Fruit fly (Drosophila melanogaster) Kc167 (cell line): Measurements from ENCODE around the gene CG8675.

Source experiments
- Myc ChIP-seq: fragments of >200 bp; optimal IDR thresholded peaks from 2 replicates; lab custom pipeline; 2017; ENCODE audit warnings: missing external identifiers
- Sin3A ChIP-seq: fragments of >200 bp; optimal IDR thresholded peaks from 2 replicates; lab custom pipeline; 2018; ENCODE audit warnings: missing external identifiers
- h ChIP-seq: fragments of >200 bp; optimal IDR thresholded peaks from 3 replicates; lab custom pipeline; 2018; ENCODE audit warnings: missing external identifiers
- insv ChIP-seq: fragments of >200 bp; optimal IDR thresholded peaks from 3 replicates; lab custom pipeline; 2018; ENCODE audit warnings: missing external identifiers
- psq ChIP-seq: fragments of >200 bp; optimal IDR thresholded peaks from 2 replicates; lab custom pipeline; 2017; ENCODE audit warnings: missing external identifiers
- ttk ChIP-seq: sonication (Bioruptor generic); optimal IDR thresholded peaks from 2 replicates; lab custom pipeline; 2017; ENCODE audit warnings: missing external identifiers

Gene CG8675

DNA sequence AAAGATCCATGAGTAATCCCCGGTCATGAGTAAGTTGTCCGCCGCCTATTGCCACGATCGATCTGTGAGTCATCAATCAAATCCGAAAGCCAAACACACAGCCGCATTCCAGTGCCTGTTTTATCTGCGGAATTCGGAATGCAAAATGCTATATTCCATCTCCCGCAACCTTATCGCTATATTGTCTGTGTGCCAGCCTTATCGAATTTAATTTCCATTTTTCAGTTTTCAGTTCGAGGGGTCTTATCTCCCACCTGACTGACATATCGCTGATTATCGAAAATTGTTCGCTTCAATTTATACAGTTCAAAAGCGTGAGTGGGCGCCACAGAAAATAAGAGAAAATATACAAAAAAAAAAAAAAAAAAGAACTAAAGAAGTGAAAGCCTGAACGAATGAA, 39.9 kb upstream of the CG8675 start:
- TF ChIP-seq Myc (lab: Kevin White, UChicago) (no peak), insv (lab: Kevin White, UChicago) (no peak), Sin3A (lab: Kevin White, UChicago) (no peak), ttk (lab: Kevin White, UChicago) (no peak), h (lab: Kevin White, UChicago) (no peak), psq (lab: Kevin White, UChicago) (no peak)

DNA sequence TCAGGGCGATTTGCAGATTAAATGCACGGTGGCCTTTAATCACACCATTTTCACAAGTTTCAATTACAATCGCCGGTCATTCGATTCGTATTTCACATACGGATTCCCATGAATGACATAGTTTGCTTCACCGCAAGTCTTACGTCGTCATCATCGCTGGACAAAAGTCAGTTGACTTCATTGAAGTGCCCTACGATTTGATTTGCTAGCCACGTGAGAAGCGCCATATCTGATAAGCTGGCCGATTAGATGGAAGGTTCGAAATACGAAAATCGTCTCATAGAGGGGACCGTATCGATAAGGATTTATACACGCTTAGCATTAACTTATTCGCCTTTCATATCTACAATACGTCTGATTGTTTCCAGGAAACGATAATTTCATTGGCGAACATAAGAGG, 35.8 kb upstream of the CG8675 start:
- no peak for TF ChIP-seq psq (lab: Kevin White, UChicago)
- TF ChIP-seq Myc (lab: Kevin White, UChicago): no peak
- no peak for TF ChIP-seq h (lab: Kevin White, UChicago)
- TF ChIP-seq Sin3A (lab: Kevin White, UChicago): no peak
- TF ChIP-seq ttk (lab: Kevin White, UChicago): no peak
- TF ChIP-seq insv (lab: Kevin White, UChicago): no peak

DNA sequence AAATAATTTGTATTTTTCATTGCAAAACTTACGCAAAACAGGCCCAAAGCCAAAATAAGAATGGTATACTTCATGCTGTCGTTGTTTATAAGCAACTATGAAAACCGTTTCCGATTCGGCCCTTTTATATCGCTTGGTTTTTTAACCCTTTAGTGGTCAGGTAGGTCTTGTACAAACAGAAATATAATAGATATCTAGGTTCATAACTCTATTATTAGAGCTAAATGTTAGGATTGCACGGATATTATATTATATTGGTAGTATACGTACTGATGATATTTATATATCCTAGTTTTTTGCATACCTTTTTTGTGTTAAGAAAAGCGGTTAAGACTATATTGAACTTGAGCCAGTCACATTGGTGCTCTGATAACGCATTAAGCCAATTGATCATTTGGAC, 35.1 kb upstream of the CG8675 start, which contains the start of gene CG8661:
TSS of gene CG8661 (minus strand) at position 101 of the 400 bp plus-strand sequence.
- TF ChIP-seq ttk (lab: Kevin White, UChicago): no peak
- TF ChIP-seq insv (lab: Kevin White, UChicago): no peak
- TF ChIP-seq Sin3A (lab: Kevin White, UChicago): no peak
- TF ChIP-seq psq (lab: Kevin White, UChicago): no peak
- TF ChIP-seq h (lab: Kevin White, UChicago): no peak

DNA sequence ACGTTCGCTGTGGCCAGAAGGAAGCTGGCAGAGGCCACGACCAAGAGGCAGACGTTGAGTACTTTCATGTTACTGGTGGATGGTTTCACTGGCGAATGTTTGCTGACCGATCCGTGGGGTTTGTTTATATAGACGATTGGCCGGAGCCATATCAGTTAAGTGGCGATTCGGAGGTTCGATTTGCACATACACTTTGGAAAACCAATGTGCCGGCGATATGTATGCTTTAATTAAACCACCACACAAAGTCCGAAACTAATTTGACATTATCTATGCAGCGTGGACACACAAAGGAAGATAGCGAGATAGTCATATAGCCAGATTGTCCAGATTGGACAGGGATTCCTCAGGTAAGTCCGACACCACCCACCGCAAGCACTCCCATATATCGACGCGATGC, 33.3 kb upstream of the CG8675 start, which contains the start of gene CG8664:
TSS of gene CG8664 (minus strand) at position 101 of the 400 bp plus-strand sequence.
- TF ChIP-seq psq (lab: Kevin White, UChicago) (no peak), h (lab: Kevin White, UChicago) (no peak), insv (lab: Kevin White, UChicago) (no peak), Sin3A (lab: Kevin White, UChicago) (no peak), Myc (lab: Kevin White, UChicago) (no peak), ttk (lab: Kevin White, UChicago) (no peak)

DNA sequence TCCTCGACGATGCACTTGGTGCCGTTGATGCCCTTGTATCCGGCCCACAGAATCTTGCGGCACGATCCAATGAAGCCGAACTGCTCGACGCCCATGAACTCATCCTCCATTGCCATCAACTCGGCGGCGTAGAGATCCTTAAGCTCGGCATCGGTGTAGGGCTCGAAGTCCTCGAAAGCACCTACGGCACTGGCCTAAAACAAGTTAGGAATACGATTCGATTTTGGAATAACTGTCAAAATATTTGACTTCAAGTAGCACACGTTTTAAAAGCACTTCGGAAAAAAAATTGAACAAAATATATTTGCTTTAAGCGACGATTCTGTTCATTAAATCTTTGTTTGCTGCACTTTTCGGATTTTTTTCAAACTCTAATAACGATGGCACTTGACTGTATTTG, 32.9 kb upstream of the CG8675 start, which contains the start of gene CG5445:
TSS of gene CG5445 (plus strand) at position 301 of the 400 bp plus-strand sequence.
- TF ChIP-seq insv (lab: Kevin White, UChicago) (no peak), psq (lab: Kevin White, UChicago) (no peak), ttk (lab: Kevin White, UChicago) (no peak), h (lab: Kevin White, UChicago) (no peak), Sin3A (lab: Kevin White, UChicago) (no peak), Myc (lab: Kevin White, UChicago) (no peak)

DNA sequence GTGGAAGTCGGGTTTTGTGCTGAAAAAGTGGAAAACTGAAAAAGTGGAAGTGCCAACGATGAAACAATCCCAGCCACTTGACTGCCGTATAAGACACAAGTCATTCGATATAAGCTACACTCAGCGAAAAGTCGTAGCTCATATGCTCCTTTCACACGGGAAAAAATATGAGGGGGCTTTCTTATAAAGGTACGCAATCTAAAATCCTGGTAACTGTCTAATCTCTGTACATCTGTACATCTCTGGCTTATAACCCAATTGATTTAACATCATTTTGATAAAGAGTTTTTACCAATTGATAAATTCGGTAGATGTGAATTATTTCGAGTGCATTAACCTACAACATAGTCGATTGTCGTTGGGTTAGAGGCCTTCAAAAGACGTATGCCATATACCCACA, 25.5 kb upstream of the CG8675 start:
- no peak for TF ChIP-seq insv (lab: Kevin White, UChicago)

DNA sequence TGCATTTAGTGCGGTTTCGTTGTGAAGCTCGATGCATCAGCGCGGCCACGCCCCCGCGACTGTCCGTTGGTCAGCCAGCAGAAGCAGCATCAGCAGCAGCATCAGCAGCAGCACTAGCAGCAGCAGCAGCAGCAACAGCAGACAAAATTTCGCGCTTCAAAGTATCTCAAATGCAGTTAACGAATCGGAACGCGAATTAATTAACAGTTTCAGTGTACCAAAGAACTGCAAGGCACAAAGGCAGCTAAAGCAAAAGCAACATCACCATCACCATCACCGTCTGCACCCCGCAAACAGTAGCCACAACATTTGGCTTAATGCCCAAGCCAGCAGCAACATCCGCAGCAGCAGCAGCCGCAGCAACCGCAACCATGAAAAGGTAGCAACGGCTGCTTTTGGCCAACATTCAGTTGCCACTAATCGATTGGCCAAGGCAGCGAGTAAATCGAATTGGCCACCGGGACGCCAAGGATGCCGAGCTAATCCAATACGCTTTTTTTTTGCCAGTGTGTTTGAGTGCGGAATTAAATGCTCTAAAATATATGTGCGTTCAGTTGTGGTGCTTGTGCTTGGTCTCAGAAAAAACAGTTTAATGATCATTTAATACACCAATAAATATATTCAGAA, 16.2 kb upstream of the CG8675 start:
- TF ChIP-seq ttk (lab: Kevin White, UChicago): no peak
- no peak for TF ChIP-seq Sin3A (lab: Kevin White, UChicago)
- TF ChIP-seq h (lab: Kevin White, UChicago): no peak
- TF ChIP-seq insv (lab: Kevin White, UChicago): no peak
- TF ChIP-seq psq (lab: Kevin White, UChicago): no peak

DNA sequence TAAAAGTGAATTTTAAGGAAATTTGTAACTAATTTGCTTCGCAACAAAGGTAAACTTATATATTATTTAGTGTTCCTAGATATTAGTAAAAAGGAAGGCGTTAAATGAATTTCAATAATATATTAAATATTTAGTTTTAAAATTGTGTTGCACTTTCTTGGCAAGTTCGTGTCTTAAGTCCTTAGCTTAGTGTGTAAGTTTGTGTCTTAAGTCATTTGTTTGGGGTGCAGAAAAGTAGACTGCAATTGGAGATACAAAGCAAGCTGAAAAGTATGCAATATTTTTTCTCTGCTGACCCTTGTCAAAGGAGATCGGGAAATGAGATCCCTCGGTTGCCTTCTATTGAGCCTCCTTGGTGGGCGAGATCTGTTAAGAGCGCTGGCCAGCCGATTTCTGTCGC, 12.7 kb upstream of the CG8675 start:
- TF ChIP-seq Myc (lab: Kevin White, UChicago) (no peak), h (lab: Kevin White, UChicago) (no peak), ttk (lab: Kevin White, UChicago) (no peak), insv (lab: Kevin White, UChicago) (no peak), Sin3A (lab: Kevin White, UChicago) (no peak), psq (lab: Kevin White, UChicago) (no peak)

DNA sequence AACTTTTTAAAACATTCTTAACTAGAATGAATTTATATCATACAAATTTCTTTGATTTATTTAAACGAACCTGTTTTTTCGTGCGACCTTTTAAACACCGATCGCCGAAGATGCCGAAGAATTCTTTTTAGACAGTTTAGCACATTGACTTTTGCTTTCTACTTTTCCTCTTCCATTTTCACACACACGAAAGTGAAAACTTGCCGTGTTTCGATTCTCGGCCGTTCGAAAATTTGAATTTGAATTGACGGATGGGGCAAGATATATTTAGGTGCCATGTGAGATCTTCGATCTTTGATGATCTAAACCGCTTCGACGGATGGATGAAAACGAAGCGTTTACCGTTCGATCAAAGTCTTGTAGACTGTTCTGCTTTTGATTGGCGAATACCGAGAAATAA, 6.4 kb upstream of the CG8675 start:
- TF ChIP-seq Myc (lab: Kevin White, UChicago) (no peak), insv (lab: Kevin White, UChicago) (no peak), psq (lab: Kevin White, UChicago) (no peak), h (lab: Kevin White, UChicago) (no peak), Sin3A (lab: Kevin White, UChicago) (no peak), ttk (lab: Kevin White, UChicago) (no peak)

DNA sequence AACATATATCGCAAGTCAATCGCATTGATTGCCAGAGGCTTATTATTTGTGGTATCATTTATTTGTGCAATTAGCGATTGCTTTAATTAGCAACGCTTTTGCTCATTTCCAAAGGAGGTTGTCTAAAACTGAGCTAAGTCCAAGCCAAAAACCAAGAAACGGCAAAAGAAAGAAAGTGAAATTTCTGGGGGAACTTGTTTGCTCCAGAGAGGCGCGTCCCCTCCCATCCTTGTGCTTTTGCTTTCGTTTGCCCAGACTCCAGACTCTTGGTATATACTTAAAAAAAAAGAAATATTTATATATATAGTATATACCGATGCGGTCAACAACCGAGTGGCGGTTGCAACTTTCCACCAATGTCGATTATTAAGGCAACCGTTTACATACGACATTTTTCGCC, 4.8 kb upstream of the CG8675 start:
- TF ChIP-seq h (lab: Kevin White, UChicago) (no peak), ttk (lab: Kevin White, UChicago) (no peak), psq (lab: Kevin White, UChicago) (no peak), insv (lab: Kevin White, UChicago) (no peak), Myc (lab: Kevin White, UChicago) (no peak), Sin3A (lab: Kevin White, UChicago) (no peak)

DNA sequence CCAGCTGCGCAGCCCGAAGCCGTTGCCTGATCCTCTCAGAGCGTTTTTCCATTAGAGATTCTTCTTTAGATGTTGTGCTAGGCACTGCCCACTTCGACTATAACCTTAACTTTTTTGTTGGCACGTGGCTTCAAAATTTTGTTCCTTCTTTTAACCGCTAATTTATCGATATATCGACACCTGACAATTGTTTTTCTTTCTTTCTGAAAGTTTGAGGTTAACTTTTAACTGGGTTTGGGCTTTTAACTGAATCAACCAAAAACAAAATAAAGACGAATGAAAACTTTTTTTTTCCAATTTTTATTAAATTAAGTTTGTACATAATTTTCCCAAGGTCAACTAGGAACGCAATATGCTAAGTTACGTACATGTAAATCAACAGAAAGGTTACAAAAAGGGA, 2.4 kb downstream of the CG8675 start, which contains the start of gene CG42854:
TSS of gene CG42854 (minus strand) at position 101 of the 400 bp plus-strand sequence.
- TF ChIP-seq h (lab: Kevin White, UChicago): no peak
- TF ChIP-seq Sin3A (lab: Kevin White, UChicago): no peak
- no peak for TF ChIP-seq psq (lab: Kevin White, UChicago)
- TF ChIP-seq insv (lab: Kevin White, UChicago): no peak
- no peak for TF ChIP-seq Myc (lab: Kevin White, UChicago)
- no peak for TF ChIP-seq ttk (lab: Kevin White, UChicago)

DNA sequence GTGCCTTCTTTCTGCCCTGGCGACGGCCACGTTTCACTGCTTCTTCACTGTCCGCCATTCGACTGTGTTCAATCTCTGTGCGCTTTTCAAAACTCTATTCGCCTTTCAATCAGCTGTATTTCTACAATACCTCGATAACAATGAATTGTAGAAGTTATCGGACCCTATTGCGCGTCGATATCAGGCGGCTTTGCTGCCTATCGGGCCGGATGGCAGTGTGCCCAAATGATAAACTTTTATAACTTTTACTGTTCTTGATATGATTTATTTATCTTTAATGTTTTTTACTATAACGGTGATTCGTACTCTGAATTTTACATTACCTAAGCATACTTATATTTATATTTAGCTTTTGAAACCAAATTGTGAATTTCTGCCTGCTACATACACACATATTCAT, 4.4 kb downstream of the CG8675 start, which contains the start of gene CG8915:
TSS of gene CG8915 (minus strand) at position 148 of the 400 bp plus-strand sequence.
- TF ChIP-seq insv (lab: Kevin White, UChicago) (no peak), h (lab: Kevin White, UChicago) (no peak)
